Worm (Caenorhabditis elegans) whole organism, dauer: Measurements from ENCODE around the gene Y38H6C.8.

Experiments
- unc-62 ChIP-seq: sonication (generic microtip); optimal IDR thresholded peaks from 2 replicates; lab custom pipeline; 2017; ENCODE audit warnings: missing biosample characterization, missing genetic modification reagents, missing genetic modification characterization

Y38H6C.8 gene

ce11 chrV:20498980-20499379 lies 14.8 kb upstream of the Y38H6C.8 start, which contains the start of gene dct-16:
Gene dct-16 (minus strand): TSS chrV:20499057.
- no peak for TF ChIP-seq unc-62 (GFP tag; lab: Kevin White, UChicago)

DNA sequence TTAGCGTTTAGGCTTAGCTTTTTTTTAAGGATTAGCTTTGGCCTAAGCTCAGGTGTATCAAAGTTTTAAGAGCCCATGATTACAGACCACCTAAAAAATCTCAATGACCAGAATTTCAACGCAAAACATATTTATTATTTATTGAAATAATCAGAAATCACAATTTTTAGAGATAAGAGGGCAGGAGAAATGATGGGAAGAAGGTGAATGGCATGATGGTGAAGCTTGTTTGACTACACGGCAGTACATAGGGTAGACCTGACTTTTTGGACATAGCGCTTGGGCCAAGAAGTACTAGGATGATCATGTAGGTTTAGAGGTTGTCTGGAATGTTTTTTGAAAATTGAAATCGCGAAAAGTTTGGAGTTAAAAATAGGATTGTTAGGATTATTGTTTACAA lies 14.1 kb upstream of the Y38H6C.8 start:
- TF ChIP-seq unc-62 (GFP tag; lab: Kevin White, UChicago) = no peak

DNA sequence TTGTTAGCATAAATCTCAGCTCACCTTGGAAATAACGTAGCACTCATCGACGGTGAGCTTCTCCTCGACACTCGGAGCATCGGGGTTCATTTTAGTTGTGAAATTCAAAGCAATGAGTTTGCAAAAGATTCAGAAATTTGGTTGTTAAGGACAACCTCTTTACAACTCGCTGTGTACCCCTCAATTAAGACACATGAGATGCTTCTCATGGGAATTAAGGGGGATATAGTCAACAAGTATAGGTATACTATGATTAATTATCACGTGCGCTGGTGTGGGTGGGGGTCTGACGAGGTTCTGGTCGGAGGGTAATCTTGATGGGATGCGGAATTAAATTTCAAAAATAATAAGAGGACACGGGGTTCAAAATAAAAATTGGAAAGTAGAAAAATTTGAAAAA lies 13.4 kb upstream of the Y38H6C.8 start, which contains the start of gene dct-14:
dct-14 (minus strand) TSS at position 101 of the 400 bp plus-strand sequence.
- no peak for TF ChIP-seq unc-62 (GFP tag; lab: Kevin White, UChicago)

DNA sequence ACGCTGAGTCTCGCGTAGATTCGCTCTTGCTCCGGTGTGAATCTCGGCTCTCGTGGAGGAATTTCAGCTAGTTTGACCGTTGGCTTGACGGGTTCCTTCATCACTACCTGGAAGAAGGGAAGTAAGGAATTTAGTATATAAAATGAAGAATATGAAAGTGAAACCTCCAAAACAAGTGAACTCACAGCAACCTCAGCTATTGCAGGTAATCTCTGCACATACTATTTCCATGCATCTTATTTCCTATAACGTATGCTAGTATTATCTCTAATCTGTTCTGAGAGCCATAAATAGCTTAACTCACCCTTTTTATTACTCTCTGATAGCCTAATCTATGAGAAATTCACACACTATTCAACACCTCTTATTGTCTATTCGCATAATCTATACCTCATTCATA lies 8.8 kb upstream of the Y38H6C.8 start, which contains the start of gene Y38H6C.4:
Y38H6C.4 (minus strand) TSS at position 101 of the 400 bp plus-strand sequence.
- TF ChIP-seq unc-62 (GFP tag; lab: Kevin White, UChicago) = no peak

DNA sequence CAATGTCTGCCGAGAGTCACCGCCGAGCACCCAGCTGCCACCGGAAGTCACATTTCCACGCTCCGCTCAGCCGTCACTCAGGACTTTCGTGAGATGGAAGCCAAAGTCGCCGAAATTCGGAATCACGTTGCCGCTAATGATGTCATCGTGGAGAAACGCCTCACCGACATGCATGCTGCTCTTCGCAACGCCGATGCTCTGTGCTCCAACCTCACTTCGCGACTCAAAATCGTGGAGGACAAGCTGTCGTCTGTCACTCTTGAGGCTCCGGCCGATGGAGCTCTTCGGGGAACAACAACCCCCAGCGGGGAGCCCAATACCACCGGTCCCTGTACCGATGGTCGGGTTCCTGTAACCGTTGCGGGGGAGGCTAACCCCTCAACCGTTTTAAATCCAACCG lies 7.2 kb upstream of the Y38H6C.8 start:
- no peak for TF ChIP-seq unc-62 (GFP tag; lab: Kevin White, UChicago)

ce11 chrV:20509427-20509826 lies 4.3 kb upstream of the Y38H6C.8 start:
- no peak for TF ChIP-seq unc-62 (GFP tag; lab: Kevin White, UChicago)

ce11 chrV:20514483-20514882 lies 722 bp downstream of the Y38H6C.8 start:
- no peak for TF ChIP-seq unc-62 (GFP tag; lab: Kevin White, UChicago)

ce11 chrV:20517005-20517404 lies 3.2 kb downstream of the Y38H6C.8 start:
- TF ChIP-seq unc-62 (GFP tag; lab: Kevin White, UChicago) = no peak

DNA sequence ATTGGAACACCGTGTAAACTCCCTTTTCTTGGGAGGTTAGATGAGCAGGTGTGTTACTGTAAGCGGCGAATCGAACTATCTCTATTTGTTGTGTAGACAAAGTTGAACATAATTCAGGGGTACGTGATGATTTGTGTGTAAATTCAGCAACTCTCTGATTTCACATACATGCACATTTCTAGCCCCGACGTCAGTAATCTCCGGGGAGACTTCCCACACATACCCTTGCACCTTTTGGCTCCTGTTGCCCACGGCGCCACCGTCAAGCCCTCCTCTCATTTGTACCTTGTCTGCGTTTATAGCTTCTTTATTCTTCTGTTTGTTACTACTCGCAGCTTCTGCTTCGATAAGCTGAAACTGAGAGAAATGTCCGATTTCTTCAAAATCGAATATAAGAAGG lies 5.2 kb downstream of the Y38H6C.8 start, which contains the start of gene Y38H6C.25:
Y38H6C.25 (plus strand) TSS at position 301 of the 400 bp plus-strand sequence.
- TF ChIP-seq unc-62 (GFP tag; lab: Kevin White, UChicago) = no peak

DNA sequence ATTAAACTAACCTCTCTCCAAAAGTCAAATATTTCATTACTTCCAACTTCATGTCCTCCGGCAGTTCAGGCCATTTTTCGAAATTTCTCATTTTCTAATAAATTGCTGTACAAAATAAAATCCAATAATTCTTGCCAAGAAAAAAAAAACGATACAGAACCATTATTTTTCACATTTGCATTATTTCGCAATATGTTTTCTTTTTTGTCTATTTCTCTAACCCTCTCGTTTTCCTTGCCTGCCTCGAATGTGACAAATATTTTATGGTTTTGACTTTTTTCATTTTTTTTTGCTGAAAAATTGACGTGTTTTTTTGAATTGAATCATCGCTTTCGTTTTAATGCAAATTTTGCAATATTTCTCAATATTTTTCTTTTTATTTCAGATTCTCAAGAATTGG lies 8.5 kb downstream of the Y38H6C.8 start, which contains the start of the genes Y38H6C.9 and fbxa-150:
Y38H6C.9 (minus strand) TSS at position 52 of the 400 bp plus-strand sequence.
fbxa-150 (plus strand) TSS at position 380 of the 400 bp plus-strand sequence.
- TF ChIP-seq unc-62 (GFP tag; lab: Kevin White, UChicago) = no peak

DNA sequence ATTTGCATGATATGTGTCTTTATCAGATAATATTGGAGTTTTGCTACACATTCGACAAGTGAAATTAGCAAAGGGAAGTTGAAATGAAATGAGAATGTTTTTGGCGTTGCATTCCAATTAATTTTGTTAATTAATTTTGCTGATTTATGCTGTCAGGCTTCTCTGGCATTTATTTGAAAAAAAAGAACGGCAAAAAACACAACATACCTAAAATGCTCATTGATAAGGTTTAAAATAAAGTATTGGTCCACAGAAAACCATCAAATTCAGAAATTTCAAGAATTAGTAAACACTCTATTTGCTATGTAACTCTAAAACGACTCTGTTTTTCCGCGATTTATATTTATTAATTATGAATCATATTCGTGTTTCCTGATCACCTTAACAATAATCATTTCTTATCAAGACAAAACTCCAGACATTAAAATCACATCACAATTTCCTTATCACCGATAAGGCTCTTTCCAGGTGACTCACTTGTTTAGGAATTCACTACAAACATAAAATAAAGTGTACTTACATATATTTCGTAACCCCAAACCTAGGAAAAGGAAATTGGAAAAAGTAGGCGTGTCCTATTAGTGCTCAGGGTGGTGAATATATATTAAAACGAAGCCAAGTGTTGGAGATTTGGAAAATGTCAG lies 12.2 kb downstream of the Y38H6C.8 start, which contains the start of the genes srh-166 and Y38H6C.24:
srh-166 (minus strand) TSS at position 51 of the 644 bp plus-strand sequence.
Y38H6C.24 (plus strand) TSS at position 620 of the 644 bp plus-strand sequence.
- no peak for TF ChIP-seq unc-62 (GFP tag; lab: Kevin White, UChicago)

DNA sequence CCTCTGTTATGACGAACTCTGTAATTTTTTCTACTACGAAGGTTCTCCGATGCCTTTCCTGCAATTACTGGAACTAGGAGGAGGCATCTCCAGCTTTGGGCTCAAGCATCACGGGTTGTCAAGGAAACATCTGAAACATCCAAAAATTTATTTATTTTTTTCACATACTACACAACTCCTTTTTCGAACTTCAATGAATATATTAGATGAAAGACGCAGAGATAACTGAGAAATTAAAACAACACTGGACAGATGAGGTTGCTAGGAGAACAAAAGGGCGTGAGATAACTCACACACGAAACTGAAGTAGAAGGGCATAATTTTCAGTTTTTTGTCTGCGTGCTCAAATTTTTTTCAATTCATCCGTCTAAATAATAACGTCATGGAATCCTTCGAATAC lies 13.7 kb downstream of the Y38H6C.8 start, which contains the start of gene Y38H6C.13:
Y38H6C.13 (plus strand) TSS at position 301 of the 400 bp plus-strand sequence.
- no peak for TF ChIP-seq unc-62 (GFP tag; lab: Kevin White, UChicago)

- no peak for TF ChIP-seq unc-62 (GFP tag; lab: Kevin White, UChicago)
Observed at ce11 chrV:20534072-20534471, 20.3 kb downstream of the Y38H6C.8 start, which contains the start of gene famh-161. Gene famh-161 (minus strand): TSS chrV:20534172.

DNA sequence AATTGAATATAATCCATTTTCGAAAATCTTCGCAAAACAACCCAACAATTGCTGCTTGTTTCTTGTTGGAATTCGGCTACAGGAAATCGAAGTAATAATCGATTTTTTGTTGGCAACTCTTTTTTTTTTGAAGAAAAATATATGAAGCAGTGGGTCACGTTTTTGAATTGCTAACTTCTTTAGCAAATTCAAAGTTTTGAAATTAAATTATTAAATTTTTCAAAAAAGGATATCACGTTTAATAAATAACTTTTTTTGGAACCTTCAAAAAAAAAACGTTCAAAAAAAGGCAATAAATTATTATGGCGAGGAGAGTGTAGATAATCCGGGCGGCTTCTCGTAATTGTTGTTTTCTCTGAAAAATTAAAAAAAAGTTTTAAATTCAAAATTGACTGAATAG lies 22.4 kb downstream of the Y38H6C.8 start, which contains the start of gene Y38H6C.15:
Y38H6C.15 (minus strand) TSS at position 101 of the 400 bp plus-strand sequence.
- no peak for TF ChIP-seq unc-62 (GFP tag; lab: Kevin White, UChicago)

- no peak for TF ChIP-seq unc-62 (GFP tag; lab: Kevin White, UChicago)
Observed at ce11 chrV:20539055-20539454, 25.3 kb downstream of the Y38H6C.8 start, which contains the start of gene Y38H6C.16. Gene Y38H6C.16 (minus strand): TSS chrV:20539347.

DNA sequence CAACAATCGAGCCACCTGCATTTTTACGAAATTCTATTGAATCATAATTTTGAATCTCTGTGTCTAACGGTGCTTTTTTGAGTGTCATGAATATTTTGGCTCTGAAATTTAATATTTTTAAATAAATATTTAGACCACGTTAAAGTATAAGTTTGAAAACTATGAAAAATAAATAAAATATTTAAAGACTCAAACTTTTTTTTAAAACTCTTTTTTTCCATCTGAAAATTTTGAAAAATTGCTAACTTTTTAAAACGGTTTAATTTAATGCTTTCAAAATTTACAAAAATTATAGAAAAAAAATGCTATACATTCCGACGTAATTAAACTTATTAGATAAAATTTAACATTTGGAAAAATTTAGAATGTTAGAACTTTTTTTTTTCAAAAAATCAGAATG lies 30.3 kb downstream of the Y38H6C.8 start, which contains the start of gene slc-36.3:
slc-36.3 (minus strand) TSS at position 101 of the 400 bp plus-strand sequence.
- TF ChIP-seq unc-62 (GFP tag; lab: Kevin White, UChicago) = no peak
